Worm (Caenorhabditis elegans) whole organism, dauer: ENCODE measurements around the gene C33G3.4.

ENCODE experiments used
- unc-62 ChIP-seq: sonication (generic microtip); optimal IDR thresholded peaks from 2 replicates; lab custom pipeline; 2017; ENCODE audit warnings: missing biosample characterization, missing genetic modification reagents, missing genetic modification characterization

C33G3.4 gene

DNA sequence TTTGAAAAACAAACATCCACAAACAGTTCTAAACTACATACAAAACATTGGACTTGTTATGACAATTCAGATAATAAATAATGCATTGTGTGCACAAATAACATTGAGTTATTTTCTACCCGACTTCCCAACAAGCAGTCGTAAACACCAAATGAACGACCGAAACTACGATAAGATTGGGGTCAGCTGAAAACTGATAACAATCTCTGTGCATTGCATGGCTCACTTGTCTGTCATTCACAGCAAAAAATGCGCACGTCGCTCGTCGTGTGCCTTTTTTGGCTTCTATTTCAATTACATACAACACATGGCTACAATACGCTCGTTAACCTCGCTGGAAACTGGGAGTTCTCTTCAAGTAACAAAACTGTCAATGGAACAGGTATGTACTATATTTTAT lies at the start of gene C33G3.4:
Gene C33G3.4 (plus strand): TSS at position 213 of the 400 bp plus-strand sequence.
- no peak for TF ChIP-seq unc-62 (GFP tag; lab: Kevin White, UChicago)

DNA sequence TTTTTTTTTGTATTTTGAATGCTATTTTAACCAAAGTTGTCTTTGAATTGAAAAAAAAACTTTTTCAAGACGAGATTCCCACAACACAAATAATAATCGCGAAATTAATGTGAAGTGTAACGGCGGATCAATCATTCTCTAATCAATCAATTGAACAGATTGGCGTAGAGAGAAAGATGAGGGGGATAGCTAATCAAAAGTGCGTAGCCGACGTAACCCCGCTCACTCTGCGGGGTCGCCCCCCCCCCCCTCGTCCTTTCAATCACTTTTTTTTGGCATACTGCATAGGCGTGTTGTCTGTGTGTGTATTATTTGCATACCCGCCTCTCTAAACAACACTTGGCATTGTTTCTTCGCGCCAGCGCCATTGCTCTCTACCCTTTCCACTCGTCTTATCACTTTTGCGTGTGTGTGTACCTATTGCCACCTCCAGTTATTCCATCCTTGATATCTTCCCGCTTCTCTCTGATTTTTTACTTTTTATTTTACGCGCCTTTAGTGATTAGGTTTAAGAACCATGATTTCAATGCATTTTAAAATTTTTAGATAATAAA lies 46.5 kb upstream of the C33G3.4 start:
- TF ChIP-seq unc-62 (GFP tag; lab: Kevin White, UChicago) = no peak

DNA sequence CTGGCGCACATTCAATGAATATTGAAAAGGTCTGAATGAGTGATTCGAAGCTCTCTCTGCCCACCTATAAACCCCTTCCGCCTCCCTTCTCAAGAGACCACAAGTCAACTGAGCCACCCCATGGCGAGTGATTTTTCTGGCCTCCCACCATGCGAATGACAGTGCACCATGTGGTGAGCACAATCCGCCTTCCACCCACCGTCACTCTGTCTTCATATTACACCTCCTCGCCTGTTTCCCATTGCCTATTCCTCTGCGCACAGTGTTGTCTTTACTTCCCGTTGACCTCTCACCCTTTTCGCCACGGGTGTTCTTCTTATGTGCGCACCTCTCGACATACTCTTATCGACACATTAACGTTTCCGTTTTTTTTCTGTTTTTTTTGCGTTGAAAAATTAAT lies 44.1 kb upstream of the C33G3.4 start:
- no peak for TF ChIP-seq unc-62 (GFP tag; lab: Kevin White, UChicago)

DNA sequence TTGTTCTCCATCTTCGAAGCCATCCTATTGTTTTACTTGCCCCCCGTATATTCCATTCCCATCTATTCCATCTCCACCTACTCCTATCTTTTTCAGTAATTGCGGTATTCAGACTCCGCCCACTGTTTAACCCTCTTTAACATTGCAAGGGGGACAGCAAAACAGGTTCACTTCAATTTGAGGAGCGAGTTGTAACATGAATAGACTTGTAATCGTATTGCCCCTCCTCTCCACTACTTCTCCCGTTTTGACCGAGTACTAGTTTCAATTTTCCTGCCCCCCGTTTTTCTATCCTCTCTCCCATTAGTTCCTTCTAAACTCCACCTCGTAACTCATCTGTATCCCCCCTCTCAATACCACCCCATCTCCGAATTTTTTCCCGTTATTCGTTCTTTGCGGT lies 42.5 kb upstream of the C33G3.4 start:
- no peak for TF ChIP-seq unc-62 (GFP tag; lab: Kevin White, UChicago)

DNA sequence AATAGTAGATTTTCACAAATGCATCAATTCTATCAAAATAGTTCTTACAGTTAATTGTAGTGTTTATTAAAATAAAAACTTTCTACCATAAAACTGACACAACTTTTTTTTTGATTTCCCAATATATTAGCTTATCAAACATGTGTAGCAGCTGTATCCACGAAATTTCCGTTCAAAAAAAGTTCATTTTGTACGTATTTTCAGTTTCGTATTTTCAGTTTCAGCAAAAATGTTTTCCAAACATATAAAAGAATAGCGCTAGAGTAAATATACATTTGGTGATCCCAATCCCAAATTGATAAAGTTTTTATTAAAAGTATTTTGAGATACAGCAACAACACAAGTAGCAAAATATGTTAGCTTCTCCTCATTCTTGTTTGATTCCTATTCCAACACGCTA lies 41.6 kb upstream of the C33G3.4 start:
- no peak for TF ChIP-seq unc-62 (GFP tag; lab: Kevin White, UChicago)

DNA sequence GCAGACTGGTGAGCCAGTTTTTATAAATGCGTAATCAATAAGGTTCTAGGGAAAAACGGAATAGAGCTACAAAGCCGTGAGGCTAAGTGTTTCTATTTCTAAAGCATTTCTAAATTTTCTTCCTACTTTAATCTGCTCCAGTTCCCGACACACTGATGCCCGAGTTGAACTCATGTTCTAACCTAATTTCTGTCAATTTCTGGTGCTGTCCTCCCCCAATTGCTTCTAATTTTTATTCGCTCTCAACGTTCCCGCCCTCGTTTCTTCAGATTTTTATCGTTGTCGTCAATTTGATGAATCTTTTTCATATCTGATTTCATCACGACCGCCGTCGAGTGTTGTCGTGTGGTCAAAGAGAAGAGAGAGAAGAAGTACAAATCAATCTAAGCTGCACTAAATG lies 41.1 kb upstream of the C33G3.4 start:
- no peak for TF ChIP-seq unc-62 (GFP tag; lab: Kevin White, UChicago)

DNA sequence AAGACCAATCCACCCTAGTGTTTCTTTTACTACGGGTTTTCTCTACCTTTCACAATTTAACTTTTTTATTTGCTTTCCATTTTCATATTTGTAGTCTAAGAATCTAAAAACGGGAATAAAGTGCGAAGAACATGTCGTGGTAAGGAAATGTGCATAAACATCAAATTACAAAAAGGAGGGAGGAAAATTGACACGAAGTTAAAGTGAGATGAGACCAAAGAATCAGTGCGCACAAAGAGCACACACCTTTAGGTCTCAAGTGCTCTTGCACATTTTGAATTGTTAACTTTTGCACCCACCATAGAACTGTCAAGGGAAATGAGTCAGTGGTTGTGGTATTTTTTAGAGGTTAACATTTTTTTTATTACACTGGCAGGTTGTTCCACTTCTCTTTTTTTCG lies 40.4 kb upstream of the C33G3.4 start:
- TF ChIP-seq unc-62 (GFP tag; lab: Kevin White, UChicago) = no peak

DNA sequence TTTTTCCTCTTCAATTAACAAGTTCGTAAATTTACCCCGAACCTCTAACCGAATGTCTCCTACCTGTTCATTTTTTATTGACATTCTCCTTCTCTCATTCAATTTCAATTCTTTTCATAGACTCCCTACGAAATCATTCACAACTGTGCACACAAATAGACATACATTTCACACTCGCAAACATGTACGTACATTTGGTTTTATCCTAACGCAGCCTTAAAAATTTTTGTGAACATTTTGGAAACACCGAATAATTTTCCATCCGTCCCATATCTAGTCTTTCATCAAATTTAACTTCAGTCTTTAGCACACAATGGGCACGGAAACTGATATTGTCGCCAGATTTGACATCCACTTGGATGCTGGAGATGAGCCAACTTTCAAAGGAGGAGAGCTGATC lies 37.5 kb upstream of the C33G3.4 start, which contains the start of gene arrd-25:
Gene arrd-25 (plus strand): TSS at position 301 of the 400 bp plus-strand sequence.
- TF ChIP-seq unc-62 (GFP tag; lab: Kevin White, UChicago) = no peak

DNA sequence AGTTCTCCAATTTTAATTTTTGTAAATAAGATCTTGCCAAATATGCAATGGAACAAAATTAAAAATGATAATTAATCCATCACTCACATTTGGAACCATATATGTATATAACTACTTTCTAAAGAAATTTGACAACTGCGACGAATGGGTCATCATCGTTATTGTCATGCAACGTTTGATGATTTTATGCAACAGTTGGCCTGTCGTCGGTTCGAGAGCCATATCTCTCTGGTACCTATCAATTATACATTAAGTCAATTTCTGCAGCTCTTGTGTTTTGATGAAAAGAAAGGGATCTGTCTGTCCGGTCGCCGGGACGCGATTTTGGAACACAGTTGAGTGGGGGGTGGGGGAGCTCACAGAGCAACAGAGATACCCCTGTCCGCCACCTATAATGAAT lies 31.7 kb upstream of the C33G3.4 start:
- TF ChIP-seq unc-62 (GFP tag; lab: Kevin White, UChicago) = no peak

DNA sequence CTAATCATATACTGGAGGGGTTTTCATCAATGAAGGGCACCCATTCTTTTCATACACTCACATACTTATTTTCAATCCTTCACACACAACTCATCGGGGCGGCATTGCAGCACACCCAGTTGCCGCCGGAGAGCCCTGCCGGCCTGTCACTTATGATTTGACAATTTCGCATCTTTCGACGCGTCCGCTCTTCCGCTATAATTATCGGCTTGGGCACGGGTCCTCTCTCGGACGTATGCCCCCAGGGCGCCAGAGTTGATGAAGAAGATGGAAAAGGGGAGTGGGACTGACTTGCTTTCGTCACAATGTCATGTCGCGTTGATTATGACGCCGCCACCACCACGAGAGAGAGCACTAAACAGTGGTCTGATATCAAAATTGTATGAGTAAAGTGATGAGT lies 26.6 kb upstream of the C33G3.4 start:
- no peak for TF ChIP-seq unc-62 (GFP tag; lab: Kevin White, UChicago)

DNA sequence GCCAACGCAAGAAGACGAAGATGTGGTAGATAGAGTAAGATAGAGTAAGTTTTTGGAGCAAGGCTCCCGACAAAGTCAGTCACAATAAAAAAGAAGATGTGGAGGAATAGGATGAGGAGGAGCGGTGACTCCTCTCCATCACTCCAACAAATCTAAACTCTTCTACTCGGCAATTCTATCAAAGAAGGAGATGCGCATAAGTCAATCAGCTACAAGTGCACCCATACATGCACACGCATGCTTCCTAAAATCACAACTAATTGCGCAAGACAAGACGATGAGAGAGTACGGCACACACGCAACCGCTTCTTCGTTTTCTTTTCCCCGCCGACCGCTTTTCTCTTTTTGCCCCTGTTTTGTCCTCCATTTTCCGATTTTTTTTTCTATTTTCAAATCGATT lies 23.4 kb upstream of the C33G3.4 start:
- TF ChIP-seq unc-62 (GFP tag; lab: Kevin White, UChicago) = no peak

DNA sequence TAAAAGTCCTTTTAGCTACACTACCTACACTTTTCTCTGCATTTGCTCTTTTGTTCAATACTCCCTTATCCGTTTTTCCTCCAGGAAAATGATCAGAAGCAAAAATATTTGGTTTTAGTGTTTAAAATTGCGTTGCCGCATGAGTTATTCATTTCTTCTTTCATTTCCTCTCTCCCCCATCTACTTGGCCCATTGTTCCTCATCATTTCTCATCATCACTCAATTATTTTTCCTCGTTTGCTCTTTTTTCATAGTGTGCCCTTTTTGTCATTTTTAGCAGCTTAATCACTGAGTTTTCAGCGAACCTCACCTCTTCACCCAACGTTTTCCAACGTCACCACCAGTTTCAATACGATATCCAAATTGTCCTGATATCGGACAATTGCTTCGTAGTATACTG lies 21.7 kb upstream of the C33G3.4 start, which contains the start of gene dyc-1:
Gene dyc-1 (plus strand): TSS at position 301 of the 400 bp plus-strand sequence.
- no peak for TF ChIP-seq unc-62 (GFP tag; lab: Kevin White, UChicago)

DNA sequence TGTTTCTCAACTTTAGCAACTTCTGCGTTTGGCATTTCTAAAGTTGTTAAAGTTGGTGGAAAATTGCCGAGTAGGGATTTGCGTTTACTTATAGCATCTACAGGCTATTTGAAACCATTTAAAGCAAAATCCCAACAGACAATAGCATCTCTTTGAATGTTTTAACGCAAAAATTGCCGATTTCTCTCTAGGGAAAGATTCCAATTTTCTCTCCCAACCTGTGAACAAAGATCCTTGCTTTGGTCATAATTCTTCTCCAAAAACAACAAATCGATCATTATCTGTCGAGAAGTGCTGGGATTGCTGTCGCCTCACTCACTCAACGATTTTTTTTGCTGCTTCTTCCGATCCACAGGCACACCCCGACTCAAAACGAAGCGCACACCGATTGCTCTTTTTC lies 17.2 kb upstream of the C33G3.4 start:
- no peak for TF ChIP-seq unc-62 (GFP tag; lab: Kevin White, UChicago)

DNA sequence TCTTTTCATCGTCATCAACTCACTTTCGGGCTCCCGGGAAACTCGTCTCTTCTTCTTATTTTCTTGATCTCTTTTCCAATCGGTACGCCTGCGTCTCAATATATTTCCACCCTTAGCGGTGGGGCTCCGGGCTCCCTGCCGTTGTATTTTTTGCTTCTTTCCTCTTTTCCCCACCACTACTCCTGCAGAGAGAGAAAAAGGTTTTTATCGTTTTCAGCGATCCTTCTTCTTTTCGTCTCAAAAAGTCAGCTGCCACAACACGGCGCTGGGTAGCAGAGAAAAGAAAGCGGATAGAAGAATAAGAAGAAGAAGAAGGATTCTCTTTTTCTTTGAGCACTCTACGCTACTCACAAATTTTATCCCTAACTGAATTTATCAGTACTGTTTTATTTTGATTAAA lies 16.2 kb upstream of the C33G3.4 start:
- TF ChIP-seq unc-62 (GFP tag; lab: Kevin White, UChicago) = no peak

DNA sequence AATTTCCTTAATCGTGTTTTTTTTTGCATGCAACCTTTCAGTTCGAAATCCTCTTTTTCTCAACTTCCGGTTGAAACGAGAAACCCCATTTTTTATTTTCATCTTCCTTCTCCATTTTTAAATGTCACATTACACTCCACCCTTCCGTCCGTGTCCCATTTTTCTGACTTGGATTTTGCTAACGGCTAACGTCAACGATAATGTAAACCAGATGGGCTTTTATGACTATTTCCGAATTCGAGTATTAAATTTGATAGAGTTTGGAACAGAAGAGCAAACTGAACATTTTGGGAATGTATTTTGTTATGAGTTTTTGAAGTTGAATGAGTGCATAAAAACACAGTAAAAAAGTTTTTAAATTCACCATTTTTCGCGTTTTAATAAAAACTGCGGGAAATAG lies 15.2 kb upstream of the C33G3.4 start:
- no peak for TF ChIP-seq unc-62 (GFP tag; lab: Kevin White, UChicago)

DNA sequence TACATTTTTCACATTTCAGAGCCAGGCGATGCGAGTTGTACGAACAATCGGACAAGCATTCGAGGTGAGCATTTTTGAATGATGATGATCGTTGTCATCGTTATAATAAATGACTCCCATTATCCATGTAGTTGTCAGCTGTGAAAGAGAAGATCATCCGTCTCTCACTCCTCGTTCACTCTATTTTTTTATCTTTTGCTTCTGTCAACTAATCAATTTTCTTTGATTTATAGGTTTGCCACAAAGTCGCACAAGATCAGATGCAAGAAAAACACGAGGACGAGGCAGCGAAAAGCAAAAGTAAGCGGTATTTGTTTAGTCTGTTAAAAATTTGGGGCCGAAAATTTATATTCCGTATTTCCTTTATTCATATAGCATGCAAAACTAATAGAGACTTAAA lies 14.4 kb upstream of the C33G3.4 start:
- TF ChIP-seq unc-62 (GFP tag; lab: Kevin White, UChicago) = no peak

DNA sequence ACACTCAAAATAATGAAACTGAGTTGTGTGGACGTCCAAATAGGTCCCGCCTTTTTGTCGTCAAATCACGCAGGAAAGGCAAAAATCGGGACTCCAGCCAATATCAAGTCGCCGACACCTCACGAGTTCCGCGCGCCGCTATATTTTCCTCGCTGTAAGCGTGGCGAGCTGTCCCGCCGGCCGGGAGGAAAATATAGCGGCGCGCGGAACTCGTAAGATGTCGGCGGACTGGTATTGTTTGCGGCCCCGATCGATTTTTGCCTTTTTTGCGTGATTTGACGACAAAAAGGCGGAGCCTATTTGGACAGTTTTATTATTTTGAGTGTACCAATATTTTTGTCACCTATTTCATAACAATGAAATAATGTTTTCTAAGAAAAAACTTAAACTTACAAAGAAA lies 8.2 kb upstream of the C33G3.4 start:
- TF ChIP-seq unc-62 (GFP tag; lab: Kevin White, UChicago) = no peak

DNA sequence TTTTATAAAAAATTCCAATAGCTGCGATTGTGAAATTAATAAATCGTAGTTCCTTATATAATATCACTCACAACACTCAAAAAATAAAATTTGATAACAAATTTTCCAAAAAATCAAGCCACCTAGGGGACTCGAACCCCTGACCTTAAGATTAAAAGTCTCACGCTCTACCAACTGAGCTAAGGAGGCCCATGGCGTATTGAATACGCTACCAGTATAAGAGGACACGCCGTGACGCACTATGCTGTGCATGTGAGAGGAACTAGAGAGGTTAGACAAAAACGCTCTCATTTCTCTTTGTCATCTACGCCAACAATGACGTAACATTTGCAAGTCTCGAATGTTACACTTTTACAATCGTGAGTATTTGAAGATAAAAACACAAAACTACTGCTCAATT lies 7.1 kb upstream of the C33G3.4 start:
- no peak for TF ChIP-seq unc-62 (GFP tag; lab: Kevin White, UChicago)
